Worm (Caenorhabditis elegans) whole organism, young adult: ENCODE measurements around the gene C13C4.6.
"Not testable (repeated sequence)": the region's sequence is repeated elsewhere in the genome, so short reads cannot be mapped to it uniquely, and the experiment has no call there.

Source experiments
- B0019.2 ChIP-seq: fragments of 200-800 bp; sonication (Bioruptor generic); conservative IDR thresholded peaks from 2 replicates; pipeline ENCODE4 v1.3.6; 2022; ENCODE audit warnings: missing genetic modification reagents, missing genetic modification characterization, missing compliant biosample characterization
- B0336.3 ChIP-seq: fragments of 200-800 bp; sonication (Bioruptor generic); IDR thresholded peaks from 2 replicates; pipeline ENCODE4 v1.3.6; 2022; ENCODE audit warnings: missing genetic modification characterization, missing compliant biosample characterization
- D2030.7 ChIP-seq: fragments of 200-800 bp; sonication (Bioruptor generic); IDR thresholded peaks from 2 replicates; pipeline ENCODE4 v1.3.6; 2022; ENCODE audit warnings: missing genetic modification reagents, missing genetic modification characterization, missing compliant biosample characterization
- F10E7.11 ChIP-seq: sonication (generic microtip); optimal IDR thresholded peaks from 2 replicates; lab custom pipeline; 2017; ENCODE audit warnings: mild to moderate bottlenecking, missing genetic modification characterization, moderate library complexity, missing compliant biosample characterization
- F49E8.2 ChIP-seq: sonication (generic microtip); optimal IDR thresholded peaks from 3 replicates; lab custom pipeline; 2017; ENCODE audit warnings: missing genetic modification characterization, mild to moderate bottlenecking, missing compliant biosample characterization, antibody characterized with exemption, moderate library complexity; ENCODE audit not compliant: insufficient read depth
- F57A8.1 ChIP-seq: fragments of 200-800 bp; sonication (Bioruptor generic); optimal IDR thresholded peaks from 2 replicates; lab custom pipeline; 2018; ENCODE audit warnings: mild to moderate bottlenecking, missing genetic modification characterization, moderate library complexity, missing compliant biosample characterization
- F57C9.4 ChIP-seq: sonication (generic microtip); optimal IDR thresholded peaks from 2 replicates; lab custom pipeline; 2017; ENCODE audit warnings: mild to moderate bottlenecking, missing genetic modification characterization, missing compliant biosample characterization
- K11D2.4 ChIP-seq: fragments of 200-800 bp; sonication (Bioruptor generic); IDR thresholded peaks from 2 replicates; pipeline ENCODE4 v1.3.6; 2022; ENCODE audit warnings: missing genetic modification reagents, missing genetic modification characterization, missing compliant biosample characterization
- T26A5.8 ChIP-seq: sonication (generic microtip); optimal IDR thresholded peaks from 2 replicates; lab custom pipeline; 2016; ENCODE audit warnings: missing genetic modification characterization, missing compliant biosample characterization
- Y53F4B.3 ChIP-seq: fragments of 200-800 bp; sonication (Bioruptor generic); IDR thresholded peaks from 2 replicates; pipeline ENCODE4 v1.3.6; 2022; ENCODE audit warnings: missing genetic modification reagents, missing genetic modification characterization, missing compliant biosample characterization
- Y67H2A.10 ChIP-seq: fragments of 200-800 bp; sonication (Bioruptor generic); conservative IDR thresholded peaks from 2 replicates; pipeline ENCODE4 v1.3.6; 2022; ENCODE audit warnings: missing genetic modification reagents, missing genetic modification characterization, missing compliant biosample characterization
- Y95B8A.8 ChIP-seq: fragments of 200-800 bp; sonication (Bioruptor generic); IDR thresholded peaks from 2 replicates; pipeline ENCODE4 v1.3.6; 2022; ENCODE audit warnings: missing genetic modification reagents, missing genetic modification characterization, missing compliant biosample characterization
- akir-1 ChIP-seq: fragments of 200-800 bp; sonication (Bioruptor generic); optimal IDR thresholded peaks from 2 replicates; lab custom pipeline; 2018; ENCODE audit warnings: mild to moderate bottlenecking, missing genetic modification characterization, moderate library complexity, missing compliant biosample characterization
- atf-7 ChIP-seq: sonication (generic microtip); optimal IDR thresholded peaks from 2 replicates; lab custom pipeline; 2017; ENCODE audit warnings: mild to moderate bottlenecking, missing genetic modification characterization, missing compliant biosample characterization
- attf-5 ChIP-seq: fragments of 200-800 bp; sonication (Bioruptor generic); optimal IDR thresholded peaks from 2 replicates; lab custom pipeline; 2018; ENCODE audit warnings: mild to moderate bottlenecking, missing genetic modification characterization, missing compliant biosample characterization
- bed-1 ChIP-seq: fragments of 200-800 bp; sonication (Bioruptor generic); IDR thresholded peaks from 2 replicates; pipeline ENCODE4 v1.3.6; 2022; ENCODE audit warnings: missing genetic modification reagents, missing genetic modification characterization, missing compliant biosample characterization
- ceh-79 ChIP-seq: sonication (generic microtip); optimal IDR thresholded peaks from 2 replicates; lab custom pipeline; 2017; ENCODE audit warnings: mild to moderate bottlenecking, missing genetic modification characterization, missing compliant biosample characterization
- efl-1 ChIP-seq: fragments of 150-350 bp; optimal IDR thresholded peaks from 2 replicates; lab custom pipeline; 2014; ENCODE audit warnings: missing biosample characterization, missing genetic modification reagents, missing genetic modification characterization
- egl-44 ChIP-seq: fragments of 200-800 bp; sonication (Bioruptor generic); IDR thresholded peaks from 2 replicates; pipeline ENCODE4 v1.3.6; 2022; ENCODE audit warnings: missing genetic modification reagents, missing genetic modification characterization, missing compliant biosample characterization
- egrh-3 ChIP-seq: fragments of 200-800 bp; sonication (Bioruptor generic); IDR thresholded peaks from 2 replicates; pipeline ENCODE4 v1.3.6; 2022; ENCODE audit warnings: missing genetic modification reagents, missing genetic modification characterization, missing compliant biosample characterization
- ets-4 ChIP-seq: fragments of 200-800 bp; sonication (Bioruptor generic); optimal IDR thresholded peaks from 2 replicates; lab custom pipeline; 2018; ENCODE audit warnings: mild to moderate bottlenecking, missing genetic modification characterization, missing compliant biosample characterization
- gei-17 ChIP-seq: fragments of 200-800 bp; sonication (Bioruptor generic); optimal IDR thresholded peaks from 2 replicates; lab custom pipeline; 2018; ENCODE audit warnings: mild to moderate bottlenecking, missing genetic modification characterization, missing compliant biosample characterization
- hlh-26 ChIP-seq: fragments of 200-800 bp; sonication (Bioruptor generic); conservative IDR thresholded peaks from 2 replicates; pipeline ENCODE4 v1.3.6; 2022; ENCODE audit warnings: missing genetic modification reagents, missing genetic modification characterization, missing compliant biosample characterization
- hmg-20 ChIP-seq: fragments of 200-800 bp; sonication (Bioruptor generic); IDR thresholded peaks from 2 replicates; pipeline ENCODE4 v1.3.6; 2022; ENCODE audit warnings: missing genetic modification reagents, missing genetic modification characterization, missing compliant biosample characterization
- hrde-1 ChIP-seq: sonication (generic microtip); optimal IDR thresholded peaks from 2 replicates; lab custom pipeline; 2016; ENCODE audit warnings: missing genetic modification characterization, mild to moderate bottlenecking, missing compliant biosample characterization, moderate library complexity, missing genotype, missing genetic modification reagents, borderline replicate concordance
- hsf-1 ChIP-seq: fragments of 200-800 bp; sonication (Bioruptor generic); IDR thresholded peaks from 2 replicates; pipeline ENCODE4 v1.3.6; 2022; ENCODE audit warnings: missing genetic modification reagents, missing genetic modification characterization, missing compliant biosample characterization
- lin-40 ChIP-seq: sonication (generic microtip); optimal IDR thresholded peaks from 2 replicates; lab custom pipeline; 2016; ENCODE audit warnings: missing genetic modification characterization, mild to moderate bottlenecking, missing compliant biosample characterization, missing genotype, missing genetic modification reagents
- lir-1 ChIP-seq: fragments of 200-800 bp; sonication (Bioruptor generic); conservative IDR thresholded peaks from 2 replicates; pipeline ENCODE4 v1.3.6; 2022; ENCODE audit warnings: missing genetic modification reagents, missing genetic modification characterization, missing compliant biosample characterization
- lsl-1 ChIP-seq: fragments of 200-800 bp; sonication (Bioruptor generic); optimal IDR thresholded peaks from 2 replicates; lab custom pipeline; 2018; ENCODE audit warnings: mild to moderate bottlenecking, missing genetic modification characterization, moderate library complexity, missing compliant biosample characterization
- lsy-27 ChIP-seq: sonication (generic microtip); optimal IDR thresholded peaks from 2 replicates; lab custom pipeline; 2017; ENCODE audit warnings: missing genetic modification characterization, mild to moderate bottlenecking, missing compliant biosample characterization, antibody characterized with exemption, missing genotype, borderline replicate concordance; ENCODE audit not compliant: insufficient read depth
- madf-10 ChIP-seq: sonication (generic microtip); optimal IDR thresholded peaks from 2 replicates; lab custom pipeline; 2016; ENCODE audit warnings: mild to moderate bottlenecking, missing genetic modification characterization, missing compliant biosample characterization
- mel-28 ChIP-seq: sonication (generic microtip); optimal IDR thresholded peaks from 2 replicates; lab custom pipeline; 2016; ENCODE audit warnings: borderline replicate concordance, mild to moderate bottlenecking, missing genetic modification characterization, missing compliant biosample characterization
- nfya-1 ChIP-seq: sonication (generic microtip); optimal IDR thresholded peaks from 2 replicates; lab custom pipeline; 2017; ENCODE audit warnings: antibody characterized with exemption, missing compliant biosample characterization, missing genetic modification characterization, borderline replicate concordance; ENCODE audit not compliant: insufficient read depth
- nhr-120 ChIP-seq: fragments of 200-800 bp; sonication (Bioruptor generic); IDR thresholded peaks from 2 replicates; pipeline ENCODE4 v1.3.6; 2022; ENCODE audit warnings: missing genetic modification characterization, missing compliant biosample characterization
- nhr-179 ChIP-seq: sonication (generic microtip); optimal IDR thresholded peaks from 2 replicates; lab custom pipeline; 2016; ENCODE audit warnings: mild to moderate bottlenecking, missing genetic modification characterization, missing compliant biosample characterization
- rcor-1 ChIP-seq: fragments of 200-800 bp; sonication (Bioruptor generic); IDR thresholded peaks from 2 replicates; pipeline ENCODE4 v1.3.6; 2022; ENCODE audit warnings: missing genetic modification reagents, missing genetic modification characterization, missing compliant biosample characterization
- sptf-2 ChIP-seq: fragments of 200-800 bp; sonication (Bioruptor generic); optimal IDR thresholded peaks from 2 replicates; lab custom pipeline; 2018; ENCODE audit warnings: mild to moderate bottlenecking, missing genetic modification characterization, missing compliant biosample characterization
- tbx-9 ChIP-seq: sonication (generic microtip); optimal IDR thresholded peaks from 2 replicates; lab custom pipeline; 2016; ENCODE audit warnings: borderline replicate concordance, missing genetic modification characterization, inconsistent platforms, missing compliant biosample characterization
- unc-130 ChIP-seq: sonication (generic microtip); optimal IDR thresholded peaks from 2 replicates; lab custom pipeline; 2016; ENCODE audit warnings: missing genetic modification reagents, missing genetic modification characterization, missing compliant biosample characterization
- zim-3 ChIP-seq: sonication (generic microtip); optimal IDR thresholded peaks from 2 replicates; lab custom pipeline; 2017; ENCODE audit warnings: mild to moderate bottlenecking, missing genetic modification characterization, moderate library complexity, missing compliant biosample characterization
- ztf-28 ChIP-seq: fragments of 200-800 bp; sonication (Bioruptor generic); IDR thresholded peaks from 2 replicates; pipeline ENCODE4 v1.3.6; 2022; ENCODE audit warnings: missing genetic modification reagents, missing genetic modification characterization, missing compliant biosample characterization

C13C4.6 gene

ce11 chrV:12131157-12131556 is 9.8 kb downstream of the C13C4.6 start, which contains the start of gene enpp-1:
TSS of gene enpp-1 (plus strand) at chrV:12131457.
- TF ChIP-seq zim-3 (tag; lab: Kevin White, UChicago); tbx-9 (tag; lab: Kevin White, UChicago); bed-1: not testable (repeated sequence)

- TF ChIP-seq ceh-79 (tag; lab: Kevin White, UChicago) (no peak), T26A5.8 (no peak), nfya-1 (tag; lab: Kevin White, UChicago) (no peak), attf-5 (GFP tag; lab: Kevin White, UChicago) (no peak)
- TF ChIP-seq, all 124 proteins: peak for 0
These were observed 16.6 kb downstream of the C13C4.6 start for ce11 chrV:12137942-12138341.

ce11 chrV:12140625-12141024 is 19.3 kb downstream of the C13C4.6 start, which contains the start of gene C27A7.3:
TSS of gene C27A7.3 (plus strand) at chrV:12140925.
- TF ChIP-seq lsl-1 (GFP tag; lab: Kevin White, UChicago): no peak
- TF ChIP-seq rcor-1 (GFP tag; lab: Robert Waterston, UW): no peak
- TF ChIP-seq ztf-28 (GFP tag; lab: Robert Waterston, UW): no peak
- TF ChIP-seq F57A8.1 (GFP tag; lab: Kevin White, UChicago): no peak
- TF ChIP-seq egrh-3 (GFP tag; lab: Robert Waterston, UW): no peak
- no peak for TF ChIP-seq Y95B8A.8 (GFP tag; lab: Robert Waterston, UW)
- TF ChIP-seq hmg-20 (GFP tag; lab: Robert Waterston, UW): no peak
- no peak for TF ChIP-seq hrde-1 (tag; lab: Kevin White, UChicago)
- TF ChIP-seq K11D2.4 (GFP tag; lab: Robert Waterston, UW): no peak
- TF ChIP-seq ets-4 (GFP tag; lab: Kevin White, UChicago): no peak
- TF ChIP-seq D2030.7: no peak
- no peak for TF ChIP-seq akir-1 (GFP tag; lab: Kevin White, UChicago)
- TF ChIP-seq lin-40 (tag; lab: Kevin White, UChicago): no peak
- TF ChIP-seq F57C9.4 (tag; lab: Kevin White, UChicago): no peak

- TF ChIP-seq B0336.3 (no peak), lir-1 (GFP tag; lab: Robert Waterston, UW) (no peak), gei-17 (GFP tag; lab: Kevin White, UChicago) (no peak), atf-7 (tag; lab: Kevin White, UChicago) (no peak)
- TF ChIP-seq, all 124 proteins: peak for 0
These were observed 29.2 kb downstream of the C13C4.6 start, which contains the start of gene che-11 for ce11 chrV:12150607-12151006. TSS of gene che-11 (minus strand) at chrV:12150707.

DNA sequence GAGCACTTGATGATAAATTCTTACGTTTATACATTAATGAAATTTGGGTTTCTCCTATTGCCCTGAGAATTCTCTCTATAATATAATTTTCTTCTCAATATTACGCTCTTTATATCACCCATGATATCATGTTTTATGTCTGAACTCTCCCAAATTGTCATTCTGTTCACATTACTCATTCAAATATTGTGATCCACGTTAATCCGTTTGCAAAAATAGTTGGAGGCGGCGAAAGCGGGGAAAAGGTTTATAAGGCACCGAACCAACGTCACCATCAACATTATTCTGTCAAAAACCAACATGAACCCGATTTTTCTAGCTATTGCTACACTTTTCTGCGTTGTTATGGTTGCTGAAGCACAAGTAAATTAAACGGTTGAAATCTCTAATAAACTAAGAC is 31.5 kb downstream of the C13C4.6 start, which contains the start of gene C27A7.8:
TSS of gene C27A7.8 (plus strand) at position 301 of the 400 bp plus-strand sequence.
- TF ChIP-seq sptf-2 (GFP tag; lab: Kevin White, UChicago) (no peak), B0019.2 (GFP tag; lab: Robert Waterston, UW) (no peak), F10E7.11 (tag; lab: Kevin White, UChicago) (no peak), lsy-27 (tag; lab: Kevin White, UChicago) (no peak), nhr-179 (tag; lab: Kevin White, UChicago) (no peak), efl-1 (GFP tag; lab: Kevin White, UChicago) (no peak), D2030.7 (no peak), F49E8.2 (tag; lab: Kevin White, UChicago) (no peak), Y53F4B.3 (no peak), bed-1 (no peak), madf-10 (tag; lab: Kevin White, UChicago) (no peak), nhr-120 (GFP tag; lab: Robert Waterston, UW) (no peak), Y67H2A.10 (GFP tag; lab: Robert Waterston, UW) (no peak), hsf-1 (GFP tag; lab: Robert Waterston, UW) (no peak), hlh-26 (GFP tag; lab: Robert Waterston, UW) (no peak), hmg-20 (GFP tag; lab: Robert Waterston, UW) (no peak), mel-28 (tag; lab: Kevin White, UChicago) (no peak), egl-44 (no peak), unc-130 (GFP tag; lab: Kevin White, UChicago) (no peak)
